Fruit fly (Drosophila melanogaster) Kc167 (cell line): ENCODE results near the gene CG11241.

ENCODE experiments used
- h ChIP-seq: fragments of >200 bp; optimal IDR thresholded peaks from 3 replicates; lab custom pipeline; 2018; ENCODE audit warnings: missing external identifiers
- insv ChIP-seq: fragments of >200 bp; optimal IDR thresholded peaks from 3 replicates; lab custom pipeline; 2018; ENCODE audit warnings: missing external identifiers

DNA sequence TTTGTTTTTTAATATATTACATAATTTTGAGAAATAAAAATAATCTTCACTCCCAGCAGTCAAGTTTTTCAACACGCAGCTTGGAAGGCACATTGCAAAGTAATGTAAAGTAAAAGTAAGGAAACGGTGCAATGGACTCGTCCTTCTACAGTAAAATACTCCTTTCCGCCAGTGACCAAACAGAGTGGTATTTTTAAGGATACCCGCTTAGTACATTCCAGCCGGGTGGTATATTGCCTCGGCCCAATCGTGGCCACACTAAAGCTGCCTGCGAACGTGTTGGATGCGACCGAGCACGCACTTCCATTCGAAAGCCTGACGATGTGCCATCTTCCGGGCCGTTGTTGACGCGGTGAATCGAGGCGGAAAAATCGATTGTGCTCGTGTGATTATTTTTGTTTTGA is 10.9 kb upstream of the CG11241 start, which contains the start of gene SPoCk:
- TF ChIP-seq h (lab: Kevin White, UChicago) = no peak
- no peak for TF ChIP-seq insv
